Worm (Caenorhabditis elegans) whole organism, mixed stage, embryonic: ENCODE data around the gene jmjd-3.2.

Experiments
- M03D4.4 ChIP-seq: sonication (generic microtip); optimal IDR thresholded peaks from 2 replicates; lab custom pipeline; 2017; ENCODE audit warnings: mild to moderate bottlenecking, missing genetic modification characterization, missing compliant biosample characterization
- bed-3 ChIP-seq: fragments of 200-800 bp; sonication (Bioruptor generic); optimal IDR thresholded peaks from 3 replicates; lab custom pipeline; 2018; ENCODE audit warnings: mild to moderate bottlenecking, missing genetic modification characterization, moderate library complexity, missing compliant biosample characterization
- blmp-1 ChIP-seq: fragments of 150-350 bp; optimal IDR thresholded peaks from 2 replicates; lab custom pipeline; 2014; ENCODE audit warnings: missing biosample characterization, missing genetic modification characterization
- ceh-39 ChIP-seq: fragments of 150-350 bp; optimal IDR thresholded peaks from 2 replicates; lab custom pipeline; 2014; ENCODE audit warnings: missing biosample characterization, missing genetic modification characterization
- ceh-43 ChIP-seq: fragments of 200-800 bp; sonication (Bioruptor generic); optimal IDR thresholded peaks from 2 replicates; lab custom pipeline; 2018; ENCODE audit warnings: mild to moderate bottlenecking, missing genetic modification characterization, moderate library complexity, missing compliant biosample characterization
- ceh-83 ChIP-seq: fragments of 200-800 bp; sonication (Bioruptor generic); optimal IDR thresholded peaks from 2 replicates; lab custom pipeline; 2018; ENCODE audit warnings: mild to moderate bottlenecking, missing genetic modification characterization, missing compliant biosample characterization
- ces-1 ChIP-seq: fragments of 150-350 bp; optimal IDR thresholded peaks from 2 replicates; lab custom pipeline; 2014; ENCODE audit warnings: missing biosample characterization, missing genetic modification reagents, missing genetic modification characterization
- cnd-1 ChIP-seq: fragments of 200-800 bp; sonication (Bioruptor generic); optimal IDR thresholded peaks from 2 replicates; lab custom pipeline; 2018; ENCODE audit warnings: mild to moderate bottlenecking, missing genetic modification characterization, missing compliant biosample characterization
- drap-1 ChIP-seq: fragments of 200-800 bp; sonication (Bioruptor generic); optimal IDR thresholded peaks from 3 replicates; lab custom pipeline; 2018; ENCODE audit warnings: mild to moderate bottlenecking, missing genetic modification characterization, missing compliant biosample characterization
- elt-1 ChIP-seq: sonication (generic microtip); optimal IDR thresholded peaks from 2 replicates; lab custom pipeline; 2017; ENCODE audit warnings: missing genetic modification characterization, mild to moderate bottlenecking, missing compliant biosample characterization, antibody characterized with exemption, moderate library complexity, borderline replicate concordance; ENCODE audit not compliant: insufficient read depth
- elt-3 ChIP-seq: fragments of 150-350 bp; optimal IDR thresholded peaks from 2 replicates; lab custom pipeline; 2014; ENCODE audit warnings: missing biosample characterization, missing genetic modification characterization
- flh-1 ChIP-seq: fragments of 200-800 bp; sonication (Bioruptor generic); optimal IDR thresholded peaks from 2 replicates; lab custom pipeline; 2018; ENCODE audit warnings: mild to moderate bottlenecking, missing genetic modification characterization, moderate library complexity, missing compliant biosample characterization
- ham-2 ChIP-seq: fragments of 200-800 bp; sonication (Bioruptor generic); optimal IDR thresholded peaks from 2 replicates; lab custom pipeline; 2018; ENCODE audit warnings: mild to moderate bottlenecking, missing genetic modification characterization, missing compliant biosample characterization
- hlh-1 ChIP-seq: fragments of 150-350 bp; optimal IDR thresholded peaks from 2 replicates; lab custom pipeline; 2014; ENCODE audit warnings: missing biosample characterization, missing genetic modification reagents, missing genetic modification characterization
- lin-13 ChIP-seq: fragments of 150-350 bp; optimal IDR thresholded peaks from 2 replicates; lab custom pipeline; 2014; ENCODE audit warnings: missing biosample characterization, missing genetic modification characterization
- lin-32 ChIP-seq: fragments of 200-800 bp; sonication (Bioruptor generic); optimal IDR thresholded peaks from 2 replicates; lab custom pipeline; 2018; ENCODE audit warnings: mild to moderate bottlenecking, missing genetic modification characterization, missing compliant biosample characterization
- lsy-2 ChIP-seq: fragments of 150-350 bp; optimal IDR thresholded peaks from 2 replicates; lab custom pipeline; 2014; ENCODE audit warnings: missing biosample characterization, missing genetic modification characterization
- mab-5 ChIP-seq: fragments of 150-350 bp; optimal IDR thresholded peaks from 2 replicates; lab custom pipeline; 2014; ENCODE audit warnings: missing biosample characterization, missing genetic modification characterization
- mep-1 ChIP-seq: fragments of 150-350 bp; optimal IDR thresholded peaks from 2 replicates; lab custom pipeline; 2017; ENCODE audit warnings: missing biosample characterization, missing genetic modification reagents, missing genetic modification characterization, inconsistent platforms
- mls-2 ChIP-seq: sonication (generic microtip); optimal IDR thresholded peaks from 2 replicates; lab custom pipeline; 2016; ENCODE audit warnings: mild to moderate bottlenecking, missing genetic modification characterization, moderate library complexity, missing compliant biosample characterization
- nhr-12 ChIP-seq: fragments of 150-350 bp; optimal IDR thresholded peaks from 2 replicates; lab custom pipeline; 2014; ENCODE audit warnings: missing biosample characterization, missing genetic modification characterization
- nhr-2 ChIP-seq: fragments of 150-350 bp; optimal IDR thresholded peaks from 2 replicates; lab custom pipeline; 2014; ENCODE audit warnings: missing biosample characterization, missing genetic modification characterization
- nhr-237 ChIP-seq: fragments of 150-350 bp; optimal IDR thresholded peaks from 2 replicates; lab custom pipeline; 2014; ENCODE audit warnings: missing biosample characterization, missing genetic modification characterization
- nhr-28 ChIP-seq: fragments of 150-350 bp; optimal IDR thresholded peaks from 2 replicates; lab custom pipeline; 2014; ENCODE audit warnings: missing biosample characterization, missing genetic modification characterization
- nhr-76 ChIP-seq: sonication (generic microtip); optimal IDR thresholded peaks from 2 replicates; lab custom pipeline; 2017; ENCODE audit warnings: missing biosample characterization, missing genetic modification characterization
- pha-4 ChIP-seq: fragments of 150-350 bp; optimal IDR thresholded peaks from 2 replicates; lab custom pipeline; 2018; ENCODE audit warnings: missing biosample characterization, missing genetic modification reagents, missing genetic modification characterization
- sem-2 ChIP-seq: fragments of 200-800 bp; sonication (Bioruptor generic); optimal IDR thresholded peaks from 2 replicates; lab custom pipeline; 2018; ENCODE audit warnings: mild to moderate bottlenecking, missing genetic modification characterization, missing compliant biosample characterization
- snpc-4 ChIP-seq: fragments of 150-350 bp; optimal IDR thresholded peaks from 2 replicates; lab custom pipeline; 2014; ENCODE audit warnings: missing biosample characterization, missing genetic modification characterization
- sptf-1 ChIP-seq: sonication (generic microtip); optimal IDR thresholded peaks from 2 replicates; lab custom pipeline; 2017; ENCODE audit warnings: mild to moderate bottlenecking, missing genetic modification characterization, moderate library complexity, missing compliant biosample characterization
- tbx-8 ChIP-seq: fragments of 200-800 bp; sonication (Bioruptor generic); optimal IDR thresholded peaks from 2 replicates; lab custom pipeline; 2018; ENCODE audit warnings: mild to moderate bottlenecking, missing genetic modification characterization, moderate library complexity, missing compliant biosample characterization
- unc-120 ChIP-seq: sonication (generic microtip); optimal IDR thresholded peaks from 2 replicates; lab custom pipeline; 2017; ENCODE audit warnings: missing genetic modification characterization, missing compliant biosample characterization; ENCODE audit not compliant: poor library complexity, severe bottlenecking
- unc-39 ChIP-seq: fragments of 150-350 bp; optimal IDR thresholded peaks from 2 replicates; lab custom pipeline; 2014; ENCODE audit warnings: missing biosample characterization, missing genetic modification characterization
- unc-62 ChIP-seq: fragments of 150-350 bp; optimal IDR thresholded peaks from 2 replicates; lab custom pipeline; 2014; ENCODE audit warnings: missing biosample characterization, missing genetic modification reagents, missing genetic modification characterization
- zip-8 ChIP-seq: fragments of 150-350 bp; optimal IDR thresholded peaks from 2 replicates; lab custom pipeline; 2014; ENCODE audit warnings: missing biosample characterization, missing genetic modification characterization
- ztf-11 ChIP-seq: fragments of 150-350 bp; optimal IDR thresholded peaks from 2 replicates; lab custom pipeline; 2014; ENCODE audit warnings: missing biosample characterization, missing genetic modification characterization

jmjd-3.2 gene

DNA sequence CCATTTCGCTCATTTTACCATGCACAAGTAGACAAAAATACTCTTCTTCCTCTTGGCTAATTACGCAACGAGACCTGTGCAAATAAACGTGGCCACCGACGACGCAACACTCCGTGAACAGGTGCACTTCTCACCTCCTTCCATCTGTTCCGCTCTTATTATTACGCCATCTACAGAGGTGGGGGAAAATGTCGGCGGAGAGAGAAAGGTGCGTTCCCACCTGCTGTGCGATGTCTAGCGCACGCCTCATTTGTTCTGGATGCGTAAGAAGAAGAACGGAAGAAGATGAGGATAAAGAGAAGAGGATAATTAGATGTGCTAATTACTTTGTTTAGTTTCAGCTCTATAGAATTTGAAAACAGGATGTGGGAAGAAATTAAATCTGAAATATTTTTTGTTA, 38.5 kb downstream of the jmjd-3.2 start:
- no peak for TF ChIP-seq nhr-12
- peak; percentile 92 for TF ChIP-seq nhr-2 (tag; lab: Kevin White, UChicago)
- no peak for TF ChIP-seq bed-3 (GFP tag; lab: Kevin White, UChicago)
- peak; percentile 67 for TF ChIP-seq mls-2
- TF ChIP-seq snpc-4 (tag; lab: Kevin White, UChicago) = no peak
- no peak for TF ChIP-seq ham-2 (GFP tag; lab: Kevin White, UChicago)
- TF ChIP-seq pha-4 (tag; lab: Kevin White, UChicago) = no peak
- peak; percentile 97 for TF ChIP-seq cnd-1 (tag; lab: Kevin White, UChicago)
- peak; percentile 43 for TF ChIP-seq mep-1
- TF ChIP-seq nhr-237 (tag; lab: Kevin White, UChicago) = no peak
- no peak for TF ChIP-seq lin-13 (tag; lab: Kevin White, UChicago)
- peak; percentile 82 for TF ChIP-seq hlh-1
- no peak for TF ChIP-seq sptf-1 (tag; lab: Kevin White, UChicago)
- TF ChIP-seq elt-3 = no peak
- peak; percentile 90 for TF ChIP-seq lin-32
- TF ChIP-seq lsy-2 (tag; lab: Kevin White, UChicago) = no peak
- peak; percentile 26 for TF ChIP-seq ztf-11 (tag; lab: Kevin White, UChicago)
- TF ChIP-seq ceh-83 (GFP tag; lab: Kevin White, UChicago) = no peak
- TF ChIP-seq nhr-28 = no peak
- peak; percentile 80 for TF ChIP-seq ceh-43
- no peak for TF ChIP-seq flh-1 (GFP tag; lab: Kevin White, UChicago)
- TF ChIP-seq mab-5 = no peak
- TF ChIP-seq zip-8 (tag; lab: Kevin White, UChicago) = peak; percentile 97
- TF ChIP-seq blmp-1 (tag; lab: Kevin White, UChicago) = no peak
- no peak for TF ChIP-seq elt-1 (tag; lab: Kevin White, UChicago)
- no peak for TF ChIP-seq tbx-8 (GFP tag; lab: Kevin White, UChicago)
- TF ChIP-seq nhr-76 (tag; lab: Kevin White, UChicago) = no peak
- TF ChIP-seq ceh-39 (tag; lab: Kevin White, UChicago) = peak; percentile 58
- TF ChIP-seq sem-2 = no peak
- no peak for TF ChIP-seq unc-120 (tag; lab: Kevin White, UChicago)
- no peak for TF ChIP-seq unc-39 (tag; lab: Kevin White, UChicago)
- TF ChIP-seq M03D4.4 = no peak
- TF ChIP-seq drap-1 (GFP tag; lab: Kevin White, UChicago) = no peak
- TF ChIP-seq unc-62 = peak; percentile 41
- no peak for TF ChIP-seq ces-1 (GFP tag; lab: Kevin White, UChicago)

DNA sequence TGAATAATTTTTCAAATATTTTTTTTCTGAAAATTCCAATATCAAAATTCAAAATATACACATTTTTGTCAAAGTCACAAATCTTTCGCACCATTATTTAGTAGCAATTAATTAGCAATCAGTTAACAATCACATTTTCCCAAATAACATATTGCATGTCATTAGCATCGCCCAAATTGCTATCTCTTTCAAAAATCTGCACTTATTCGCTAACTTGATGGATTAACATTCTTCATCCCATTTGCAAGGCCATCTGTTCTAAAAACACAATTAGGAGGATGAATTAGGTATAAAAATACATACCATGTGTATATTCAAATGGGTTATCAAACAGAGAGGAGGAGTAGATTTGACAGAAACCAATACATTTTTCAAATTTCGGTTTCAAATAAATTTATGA, 39.3 kb downstream of the jmjd-3.2 start:
- no peak for TF ChIP-seq nhr-2 (tag; lab: Kevin White, UChicago)
- TF ChIP-seq elt-1 (tag; lab: Kevin White, UChicago) = peak; percentile 40
- peak; percentile 94 for TF ChIP-seq ces-1 (GFP tag; lab: Kevin White, UChicago)
- TF ChIP-seq flh-1 (GFP tag; lab: Kevin White, UChicago) = no peak
- TF ChIP-seq cnd-1 (tag; lab: Kevin White, UChicago) = peak; percentile 74
- TF ChIP-seq mls-2 = peak; percentile 26
- peak; percentile 13 for TF ChIP-seq mab-5
- no peak for TF ChIP-seq unc-39 (tag; lab: Kevin White, UChicago)
- no peak for TF ChIP-seq zip-8 (tag; lab: Kevin White, UChicago)
- no peak for TF ChIP-seq nhr-12
- peak; percentile 28 for TF ChIP-seq unc-62

DNA sequence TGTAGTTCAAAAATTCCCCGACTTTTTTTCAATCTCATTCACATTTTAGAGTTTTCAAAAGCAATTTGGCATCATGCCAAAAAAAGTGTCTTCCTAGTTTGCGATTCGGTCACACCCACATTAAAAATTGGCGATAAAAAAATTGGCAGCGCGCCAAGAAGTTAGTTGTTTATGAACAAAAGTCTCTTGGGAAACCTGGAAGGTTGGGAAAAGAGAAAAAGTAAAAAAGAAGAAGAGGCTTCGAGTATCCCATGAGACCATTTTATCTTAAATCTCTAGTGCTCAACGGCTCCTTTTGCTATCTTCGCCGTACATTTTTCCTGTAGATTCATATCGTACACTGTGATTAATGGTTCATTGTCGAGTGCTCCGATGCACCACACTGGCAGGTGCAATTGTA, 39.8 kb downstream of the jmjd-3.2 start:
- TF ChIP-seq drap-1 (GFP tag; lab: Kevin White, UChicago) = no peak
- no peak for TF ChIP-seq zip-8 (tag; lab: Kevin White, UChicago)
- no peak for TF ChIP-seq hlh-1
- no peak for TF ChIP-seq snpc-4 (tag; lab: Kevin White, UChicago)
- TF ChIP-seq M03D4.4 = no peak
- TF ChIP-seq pha-4 (tag; lab: Kevin White, UChicago) = no peak
- no peak for TF ChIP-seq sem-2
- TF ChIP-seq unc-62 = no peak
- no peak for TF ChIP-seq lin-32
- no peak for TF ChIP-seq bed-3 (GFP tag; lab: Kevin White, UChicago)
- no peak for TF ChIP-seq mep-1
- TF ChIP-seq sptf-1 (tag; lab: Kevin White, UChicago) = no peak
- TF ChIP-seq tbx-8 (GFP tag; lab: Kevin White, UChicago) = no peak
- TF ChIP-seq lsy-2 (tag; lab: Kevin White, UChicago) = no peak
- TF ChIP-seq unc-120 (tag; lab: Kevin White, UChicago) = no peak
- no peak for TF ChIP-seq nhr-76 (tag; lab: Kevin White, UChicago)
- TF ChIP-seq lin-13 (tag; lab: Kevin White, UChicago) = no peak
- TF ChIP-seq, all 35 proteins: peak for 0
